Worm (Caenorhabditis elegans) whole organism, mixed stage, embryonic: ENCODE measurements around the gene hpl-1.
A peak's percentile ranks its signal among the peaks of the same experiment; 100 is the strongest.

ENCODE experiments used
- M03D4.4 ChIP-seq: sonication (generic microtip); optimal IDR thresholded peaks from 2 replicates; lab custom pipeline; 2017; ENCODE audit warnings: mild to moderate bottlenecking, missing genetic modification characterization, missing compliant biosample characterization
- bed-3 ChIP-seq: fragments of 200-800 bp; sonication (Bioruptor generic); optimal IDR thresholded peaks from 3 replicates; lab custom pipeline; 2018; ENCODE audit warnings: mild to moderate bottlenecking, missing genetic modification characterization, moderate library complexity, missing compliant biosample characterization
- blmp-1 ChIP-seq: fragments of 150-350 bp; optimal IDR thresholded peaks from 2 replicates; lab custom pipeline; 2014; ENCODE audit warnings: missing biosample characterization, missing genetic modification characterization
- ceh-39 ChIP-seq: fragments of 150-350 bp; optimal IDR thresholded peaks from 2 replicates; lab custom pipeline; 2014; ENCODE audit warnings: missing biosample characterization, missing genetic modification characterization
- ceh-43 ChIP-seq: fragments of 200-800 bp; sonication (Bioruptor generic); optimal IDR thresholded peaks from 2 replicates; lab custom pipeline; 2018; ENCODE audit warnings: mild to moderate bottlenecking, missing genetic modification characterization, moderate library complexity, missing compliant biosample characterization
- ceh-83 ChIP-seq: fragments of 200-800 bp; sonication (Bioruptor generic); optimal IDR thresholded peaks from 2 replicates; lab custom pipeline; 2018; ENCODE audit warnings: mild to moderate bottlenecking, missing genetic modification characterization, missing compliant biosample characterization
- ces-1 ChIP-seq: fragments of 150-350 bp; optimal IDR thresholded peaks from 2 replicates; lab custom pipeline; 2014; ENCODE audit warnings: missing biosample characterization, missing genetic modification reagents, missing genetic modification characterization
- cnd-1 ChIP-seq: fragments of 200-800 bp; sonication (Bioruptor generic); optimal IDR thresholded peaks from 2 replicates; lab custom pipeline; 2018; ENCODE audit warnings: mild to moderate bottlenecking, missing genetic modification characterization, missing compliant biosample characterization
- drap-1 ChIP-seq: fragments of 200-800 bp; sonication (Bioruptor generic); optimal IDR thresholded peaks from 3 replicates; lab custom pipeline; 2018; ENCODE audit warnings: mild to moderate bottlenecking, missing genetic modification characterization, missing compliant biosample characterization
- elt-1 ChIP-seq: sonication (generic microtip); optimal IDR thresholded peaks from 2 replicates; lab custom pipeline; 2017; ENCODE audit warnings: missing genetic modification characterization, mild to moderate bottlenecking, missing compliant biosample characterization, antibody characterized with exemption, moderate library complexity, borderline replicate concordance; ENCODE audit not compliant: insufficient read depth
- elt-3 ChIP-seq: fragments of 150-350 bp; optimal IDR thresholded peaks from 2 replicates; lab custom pipeline; 2014; ENCODE audit warnings: missing biosample characterization, missing genetic modification characterization
- flh-1 ChIP-seq: fragments of 200-800 bp; sonication (Bioruptor generic); optimal IDR thresholded peaks from 2 replicates; lab custom pipeline; 2018; ENCODE audit warnings: mild to moderate bottlenecking, missing genetic modification characterization, moderate library complexity, missing compliant biosample characterization
- ham-2 ChIP-seq: fragments of 200-800 bp; sonication (Bioruptor generic); optimal IDR thresholded peaks from 2 replicates; lab custom pipeline; 2018; ENCODE audit warnings: mild to moderate bottlenecking, missing genetic modification characterization, missing compliant biosample characterization
- hlh-1 ChIP-seq: fragments of 150-350 bp; optimal IDR thresholded peaks from 2 replicates; lab custom pipeline; 2014; ENCODE audit warnings: missing biosample characterization, missing genetic modification reagents, missing genetic modification characterization
- lin-13 ChIP-seq: fragments of 150-350 bp; optimal IDR thresholded peaks from 2 replicates; lab custom pipeline; 2014; ENCODE audit warnings: missing biosample characterization, missing genetic modification characterization
- lin-32 ChIP-seq: fragments of 200-800 bp; sonication (Bioruptor generic); optimal IDR thresholded peaks from 2 replicates; lab custom pipeline; 2018; ENCODE audit warnings: mild to moderate bottlenecking, missing genetic modification characterization, missing compliant biosample characterization
- lsy-2 ChIP-seq: fragments of 150-350 bp; optimal IDR thresholded peaks from 2 replicates; lab custom pipeline; 2014; ENCODE audit warnings: missing biosample characterization, missing genetic modification characterization
- mep-1 ChIP-seq: fragments of 150-350 bp; optimal IDR thresholded peaks from 2 replicates; lab custom pipeline; 2017; ENCODE audit warnings: missing biosample characterization, missing genetic modification reagents, missing genetic modification characterization, inconsistent platforms
- mls-2 ChIP-seq: sonication (generic microtip); optimal IDR thresholded peaks from 2 replicates; lab custom pipeline; 2016; ENCODE audit warnings: mild to moderate bottlenecking, missing genetic modification characterization, moderate library complexity, missing compliant biosample characterization
- nhr-12 ChIP-seq: fragments of 150-350 bp; optimal IDR thresholded peaks from 2 replicates; lab custom pipeline; 2014; ENCODE audit warnings: missing biosample characterization, missing genetic modification characterization
- nhr-2 ChIP-seq: fragments of 150-350 bp; optimal IDR thresholded peaks from 2 replicates; lab custom pipeline; 2014; ENCODE audit warnings: missing biosample characterization, missing genetic modification characterization
- nhr-237 ChIP-seq: fragments of 150-350 bp; optimal IDR thresholded peaks from 2 replicates; lab custom pipeline; 2014; ENCODE audit warnings: missing biosample characterization, missing genetic modification characterization
- nhr-28 ChIP-seq: fragments of 150-350 bp; optimal IDR thresholded peaks from 2 replicates; lab custom pipeline; 2014; ENCODE audit warnings: missing biosample characterization, missing genetic modification characterization
- nhr-76 ChIP-seq: sonication (generic microtip); optimal IDR thresholded peaks from 2 replicates; lab custom pipeline; 2017; ENCODE audit warnings: missing biosample characterization, missing genetic modification characterization
- pha-4 ChIP-seq: fragments of 150-350 bp; optimal IDR thresholded peaks from 2 replicates; lab custom pipeline; 2018; ENCODE audit warnings: missing biosample characterization, missing genetic modification reagents, missing genetic modification characterization
- sem-2 ChIP-seq: fragments of 200-800 bp; sonication (Bioruptor generic); optimal IDR thresholded peaks from 2 replicates; lab custom pipeline; 2018; ENCODE audit warnings: mild to moderate bottlenecking, missing genetic modification characterization, missing compliant biosample characterization
- snpc-4 ChIP-seq: fragments of 150-350 bp; optimal IDR thresholded peaks from 2 replicates; lab custom pipeline; 2014; ENCODE audit warnings: missing biosample characterization, missing genetic modification characterization
- sptf-1 ChIP-seq: sonication (generic microtip); optimal IDR thresholded peaks from 2 replicates; lab custom pipeline; 2017; ENCODE audit warnings: mild to moderate bottlenecking, missing genetic modification characterization, moderate library complexity, missing compliant biosample characterization
- tbx-8 ChIP-seq: fragments of 200-800 bp; sonication (Bioruptor generic); optimal IDR thresholded peaks from 2 replicates; lab custom pipeline; 2018; ENCODE audit warnings: mild to moderate bottlenecking, missing genetic modification characterization, moderate library complexity, missing compliant biosample characterization
- unc-120 ChIP-seq: sonication (generic microtip); optimal IDR thresholded peaks from 2 replicates; lab custom pipeline; 2017; ENCODE audit warnings: missing genetic modification characterization, missing compliant biosample characterization; ENCODE audit not compliant: poor library complexity, severe bottlenecking
- unc-39 ChIP-seq: fragments of 150-350 bp; optimal IDR thresholded peaks from 2 replicates; lab custom pipeline; 2014; ENCODE audit warnings: missing biosample characterization, missing genetic modification characterization
- unc-62 ChIP-seq: fragments of 150-350 bp; optimal IDR thresholded peaks from 2 replicates; lab custom pipeline; 2014; ENCODE audit warnings: missing biosample characterization, missing genetic modification reagents, missing genetic modification characterization
- ztf-11 ChIP-seq: fragments of 150-350 bp; optimal IDR thresholded peaks from 2 replicates; lab custom pipeline; 2014; ENCODE audit warnings: missing biosample characterization, missing genetic modification characterization

Gene hpl-1

DNA sequence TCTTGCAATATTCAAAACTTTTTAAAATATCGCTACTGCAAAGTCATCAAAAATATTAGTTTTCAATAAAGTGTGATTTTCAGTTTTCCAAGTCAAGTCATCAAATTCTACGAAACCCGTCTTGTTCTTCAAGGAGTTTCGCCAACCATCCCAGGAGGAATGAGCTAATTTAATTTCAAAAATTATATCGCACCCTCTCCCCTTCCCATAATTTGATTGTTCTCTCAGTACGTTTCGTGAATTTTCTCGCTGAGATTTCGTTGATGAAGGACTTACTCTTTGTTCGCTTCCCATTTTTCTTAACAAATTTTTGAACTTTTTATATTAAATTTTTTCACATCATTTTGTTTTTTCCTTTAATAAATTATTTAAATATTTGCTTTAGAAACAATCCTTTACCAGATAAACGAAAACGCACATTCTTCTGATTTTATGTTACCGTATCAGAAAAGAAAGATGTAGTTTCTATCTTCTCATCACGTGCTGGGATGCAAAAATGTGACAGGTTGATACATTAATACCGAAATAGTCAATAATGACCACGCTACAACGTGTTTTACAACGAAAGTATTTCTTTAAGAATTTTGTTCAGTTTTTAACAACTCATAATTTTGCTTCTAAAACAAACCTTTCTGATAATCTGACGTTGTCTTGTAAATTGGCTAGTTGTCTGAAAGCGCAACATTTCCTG is 1.6 kb downstream of the hpl-1 start:
- TF ChIP-seq tbx-8 (GFP tag; lab: Kevin White, UChicago): no peak
- peak; percentile 99 for TF ChIP-seq ces-1 (GFP tag; lab: Kevin White, UChicago)

ce11 chrX:13247614-13248013 is 2.4 kb downstream of the hpl-1 start:
- TF ChIP-seq mep-1 (no peak), M03D4.4 (no peak), nhr-76 (tag; lab: Kevin White, UChicago) (no peak), mls-2 (tag; lab: Kevin White, UChicago) (no peak), elt-3 (tag; lab: Kevin White, UChicago) (no peak)

DNA sequence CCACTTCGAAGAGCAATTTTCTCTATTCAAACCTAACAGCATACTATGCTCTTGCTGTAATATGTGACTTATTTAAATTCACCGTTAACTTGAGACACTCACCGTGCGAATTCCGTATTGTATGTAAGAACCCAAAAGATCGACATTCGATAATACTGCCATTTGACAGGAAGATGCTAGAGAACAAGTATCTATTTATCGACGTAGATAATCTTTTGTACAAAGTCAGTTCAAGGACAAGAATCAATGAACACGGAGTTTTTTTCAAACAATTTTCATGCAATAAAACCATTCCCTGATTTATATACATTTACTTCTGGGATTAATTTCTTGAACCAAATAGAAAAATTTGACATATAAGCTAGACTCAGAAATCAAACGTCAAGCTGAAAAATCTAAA is 3.1 kb downstream of the hpl-1 start, which contains the start of gene K08H2.7:
TSS of gene K08H2.7 (minus strand) at position 173 of the 400 bp plus-strand sequence.
- TF ChIP-seq lsy-2 (no peak), elt-1 (tag; lab: Kevin White, UChicago) (peak; percentile 38)

ce11 chrX:13249102-13249501 is 3.9 kb downstream of the hpl-1 start:
- TF ChIP-seq bed-3 (GFP tag; lab: Kevin White, UChicago) (no peak), ham-2 (GFP tag; lab: Kevin White, UChicago) (no peak), tbx-8 (GFP tag; lab: Kevin White, UChicago) (no peak), lsy-2 (no peak), nhr-12 (tag; lab: Kevin White, UChicago) (no peak), nhr-2 (tag; lab: Kevin White, UChicago) (no peak), nhr-237 (tag; lab: Kevin White, UChicago) (no peak), ces-1 (GFP tag; lab: Kevin White, UChicago) (no peak), nhr-28 (no peak), mep-1 (no peak)

ce11 chrX:13250163-13250562 is 5.0 kb downstream of the hpl-1 start:
- TF ChIP-seq sptf-1 (no peak), unc-120 (no peak), cnd-1 (tag; lab: Kevin White, UChicago) (no peak), ces-1 (GFP tag; lab: Kevin White, UChicago) (no peak), unc-62 (no peak), flh-1 (no peak), ceh-39 (no peak), ztf-11 (tag; lab: Kevin White, UChicago) (no peak), lsy-2 (no peak), nhr-76 (tag; lab: Kevin White, UChicago) (no peak), M03D4.4 (no peak), nhr-12 (tag; lab: Kevin White, UChicago) (no peak), hlh-1 (tag; lab: Kevin White, UChicago) (no peak), elt-1 (tag; lab: Kevin White, UChicago) (no peak), lin-32 (no peak), ham-2 (GFP tag; lab: Kevin White, UChicago) (no peak), sem-2 (GFP tag; lab: Kevin White, UChicago) (no peak)

DNA sequence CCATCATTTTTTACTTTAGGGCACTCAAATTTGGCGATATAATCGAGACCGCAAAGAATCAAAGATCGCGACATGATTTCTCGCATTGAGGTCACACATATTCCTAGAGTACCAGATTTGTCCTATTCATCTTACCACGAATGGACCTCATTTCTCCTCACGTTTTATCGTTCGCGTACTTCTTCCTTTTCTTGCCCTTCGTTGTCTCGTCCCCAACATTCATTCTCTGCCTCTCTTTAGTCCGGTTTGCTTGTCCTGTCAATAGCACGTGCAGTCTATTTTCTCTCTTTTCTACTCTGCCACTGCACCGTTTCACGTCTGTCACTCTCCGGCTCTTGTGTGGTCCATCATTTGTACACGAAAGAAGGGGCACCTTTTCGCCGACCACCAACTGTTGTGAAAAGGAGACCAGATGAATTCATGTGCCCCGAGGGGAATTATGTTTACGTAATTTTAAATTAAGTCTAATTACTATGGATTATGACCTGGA is 6.2 kb downstream of the hpl-1 start:
- TF ChIP-seq nhr-2 (tag; lab: Kevin White, UChicago) (peak; percentile 63), elt-3 (tag; lab: Kevin White, UChicago) (no peak), drap-1 (GFP tag; lab: Kevin White, UChicago) (peak; percentile 3), ces-1 (GFP tag; lab: Kevin White, UChicago) (peak; percentile 86), unc-39 (tag; lab: Kevin White, UChicago) (no peak), sem-2 (GFP tag; lab: Kevin White, UChicago) (no peak), ceh-43 (GFP tag; lab: Kevin White, UChicago) (peak; percentile 7), flh-1 (no peak), hlh-1 (tag; lab: Kevin White, UChicago) (peak; percentile 94), nhr-76 (tag; lab: Kevin White, UChicago) (no peak), lin-32 (no peak), nhr-237 (tag; lab: Kevin White, UChicago) (peak; percentile 29), sptf-1 (peak; percentile 22), nhr-28 (no peak), snpc-4 (no peak), mep-1 (peak; percentile 85), ham-2 (GFP tag; lab: Kevin White, UChicago) (peak; percentile 43), lsy-2 (no peak), ceh-83 (GFP tag; lab: Kevin White, UChicago) (no peak), pha-4 (peak; percentile 72), unc-120 (peak; percentile 76), tbx-8 (GFP tag; lab: Kevin White, UChicago) (no peak), mls-2 (tag; lab: Kevin White, UChicago) (peak; percentile 64), cnd-1 (tag; lab: Kevin White, UChicago) (no peak), elt-1 (tag; lab: Kevin White, UChicago) (peak; percentile 76), lin-13 (peak; percentile 41), blmp-1 (tag; lab: Kevin White, UChicago) (no peak), unc-62 (peak; percentile 81)
